In the genomic region with DNA sequence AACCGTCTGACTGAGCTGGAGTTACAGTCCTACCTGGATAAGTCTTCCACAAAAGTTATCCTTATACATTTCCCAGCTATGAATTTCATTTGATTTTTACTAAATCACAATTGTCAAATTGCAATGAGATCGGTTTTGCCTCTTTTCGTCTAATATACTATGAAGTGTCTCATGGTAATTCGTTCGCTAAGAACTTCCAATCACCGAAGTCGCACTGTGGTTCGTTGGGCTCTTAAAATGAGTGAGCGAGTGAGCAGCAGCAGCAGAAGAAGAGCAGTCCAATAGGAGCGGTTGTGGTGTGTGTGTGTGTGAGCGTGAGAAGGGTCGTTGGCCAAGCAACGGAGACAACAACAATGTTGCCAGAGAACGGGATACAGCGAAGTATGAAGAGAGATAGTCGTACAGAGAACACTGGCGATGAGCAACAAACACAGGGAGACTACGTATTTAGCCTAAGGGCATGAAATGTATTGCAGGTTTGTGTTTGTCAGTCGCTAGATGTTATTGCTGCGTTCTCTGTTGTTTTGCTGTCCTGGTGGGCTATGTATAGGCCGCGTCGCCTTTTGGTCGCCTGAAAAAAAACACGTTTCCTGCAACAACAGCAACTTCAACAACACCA, we compare ENCODE assay signal across 1 fruit fly cellular context.
TF ChIP-seq lines count a peak whose summit lies in the region.

No protein-coding gene starts in this region.

TF ChIP-seq in whole organism, embryonic, 481 proteins besides CTCF, POLR2A, EP300 and RAD21 (continued from another document and continues in another):
- TF ChIP-seq sd (tag; optimal IDR thresholded peaks at IDR 0.05; lab: Kevin White, UChicago) = peak; percentile 67
- TF ChIP-seq CG12299 (tag; optimal IDR thresholded peaks at IDR 0.05; lab: Kevin White, UChicago) = peak; percentile 86
- peak; percentile 81 for TF ChIP-seq CG11723 (GFP tag; optimal IDR thresholded peaks at IDR 0.05; lab: Kevin White, UChicago)
- peak; percentile 95 for TF ChIP-seq vvl (GFP tag; IDR thresholded peaks at IDR 0.05; lab: Robert Waterston, UW)
- TF ChIP-seq CG17802 (tag; optimal IDR thresholded peaks at IDR 0.05; lab: Kevin White, UChicago) = peak; percentile 79
- peak; percentile 65 for TF ChIP-seq Adf1 (GFP tag; IDR thresholded peaks at IDR 0.05; lab: Robert Waterston, UW)
- TF ChIP-seq CG6813 (GFP tag; optimal IDR thresholded peaks at IDR 0.05; lab: Kevin White, UChicago) = peak; percentile 94
- TF ChIP-seq sc (optimal IDR thresholded peaks at IDR 0.05; lab: Kevin White, UChicago) = no peak
- peak; percentile 82 for TF ChIP-seq sc (GFP tag; optimal IDR thresholded peaks at IDR 0.05; lab: Kevin White, UChicago)
- TF ChIP-seq onecut (GFP tag; IDR thresholded peaks at IDR 0.05; lab: Robert Waterston, UW) = peak; percentile 83
- TF ChIP-seq Oaz (GFP tag; IDR thresholded peaks at IDR 0.05; lab: Robert Waterston, UW) = peak; percentile 73
- TF ChIP-seq CG7745 (tag; optimal IDR thresholded peaks at IDR 0.05; lab: Kevin White, UChicago) = peak; percentile 69
- TF ChIP-seq lov (optimal IDR thresholded peaks at IDR 0.05; lab: Kevin White, UChicago) = no peak
- TF ChIP-seq lov (GFP tag; IDR thresholded peaks at IDR 0.05; lab: Robert Waterston, UW) = peak; percentile 86
- TF ChIP-seq Ravus (GFP tag; IDR thresholded peaks at IDR 0.05; lab: Robert Waterston, UW) = peak; percentile 74
- TF ChIP-seq gcm (GFP tag; optimal IDR thresholded peaks at IDR 0.05; lab: Kevin White, UChicago) = peak; percentile 90
- peak; percentile 93 for TF ChIP-seq Chrac-16 (GFP tag; optimal IDR thresholded peaks at IDR 0.05; lab: Kevin White, UChicago)
- TF ChIP-seq Dfd (GFP tag; optimal IDR thresholded peaks at IDR 0.05; lab: Kevin White, UChicago) = no peak
- peak; percentile 76 for TF ChIP-seq cg (GFP tag; optimal IDR thresholded peaks at IDR 0.05; lab: Kevin White, UChicago)
- peak; percentile 94 for TF ChIP-seq dysf (GFP tag; IDR thresholded peaks at IDR 0.05; lab: Robert Waterston, UW)
- peak; percentile 84; the same call in 1 of the 3 replicates for TF ChIP-seq CG3726 (GFP tag; IDR thresholded peaks at IDR 0.05; lab: Robert Waterston, UW)
- peak; percentile 94 for TF ChIP-seq Drgx (GFP tag; IDR thresholded peaks at IDR 0.05; lab: Robert Waterston, UW)
- TF ChIP-seq disco-r (GFP tag; optimal IDR thresholded peaks at IDR 0.05; lab: Kevin White, UChicago) = peak; percentile 86
- TF ChIP-seq pfk (GFP tag; optimal IDR thresholded peaks at IDR 0.05; lab: Kevin White, UChicago) = peak; percentile 32
- TF ChIP-seq dati (GFP tag; IDR thresholded peaks at IDR 0.05; lab: Robert Waterston, UW) = peak; percentile 85
- TF ChIP-seq ftz-f1 (GFP tag; optimal IDR thresholded peaks at IDR 0.05; lab: Kevin White, UChicago) = peak; percentile 41
- TF ChIP-seq CG7963 (GFP tag; IDR thresholded peaks at IDR 0.05; lab: Robert Waterston, UW; ENCODE audit: partially characterized antibody) = no peak
- TF ChIP-seq CG8944 (GFP tag; optimal IDR thresholded peaks at IDR 0.05; lab: Kevin White, UChicago) = peak; percentile 90
- peak; percentile 91 for TF ChIP-seq CG14014 (GFP tag; IDR thresholded peaks at IDR 0.05; lab: Robert Waterston, UW)
- peak; percentile 94 for TF ChIP-seq ind (GFP tag; optimal IDR thresholded peaks at IDR 0.05; lab: Kevin White, UChicago)
- peak; percentile 88 for TF ChIP-seq CG14667 (GFP tag; IDR thresholded peaks at IDR 0.05; lab: Robert Waterston, UW)
- TF ChIP-seq CG4820 (GFP tag; optimal IDR thresholded peaks at IDR 0.05; lab: Kevin White, UChicago) = peak; percentile 87
- TF ChIP-seq CG17829 (tag; optimal IDR thresholded peaks at IDR 0.05; lab: Kevin White, UChicago) = peak; percentile 93
- TF ChIP-seq Doc2 (GFP tag; IDR thresholded peaks at IDR 0.05; lab: Robert Waterston, UW) = 0 out of 2 replicates have a peak, but pooled peaks have one; percentile 9
- TF ChIP-seq CG2129 (GFP tag; IDR thresholded peaks at IDR 0.05; lab: Robert Waterston, UW; ENCODE audit: partially characterized antibody) = no peak
- peak; percentile 91 for TF ChIP-seq CG11695 (GFP tag; IDR thresholded peaks at IDR 0.05; lab: Robert Waterston, UW)
- TF ChIP-seq CG7786 (GFP tag; optimal IDR thresholded peaks at IDR 0.05; lab: Kevin White, UChicago) = peak; percentile 95
- peak; percentile 83 for TF ChIP-seq tap (tag; optimal IDR thresholded peaks at IDR 0.05; lab: Kevin White, UChicago)
- peak; percentile 81 for TF ChIP-seq eyg (GFP tag; optimal IDR thresholded peaks at IDR 0.05; lab: Kevin White, UChicago)
- TF ChIP-seq CG4707 (GFP tag; optimal IDR thresholded peaks at IDR 0.05; lab: Kevin White, UChicago) = peak; percentile 87
- peak; percentile 76 for TF ChIP-seq ase (GFP tag; IDR thresholded peaks at IDR 0.05; lab: Robert Waterston, UW)
- TF ChIP-seq oc (tag; optimal IDR thresholded peaks at IDR 0.05; lab: Kevin White, UChicago) = peak; percentile 92
- peak; percentile 74 for TF ChIP-seq mirr (GFP tag; optimal IDR thresholded peaks at IDR 0.05; lab: Kevin White, UChicago)
- peak; percentile 87 for TF ChIP-seq Ssrp (tag; optimal IDR thresholded peaks at IDR 0.05; lab: Kevin White, UChicago)
- TF ChIP-seq CG7556 (GFP tag; optimal IDR thresholded peaks at IDR 0.05; lab: Kevin White, UChicago) = peak; percentile 94
- peak; percentile 93 for TF ChIP-seq CG12391 (tag; optimal IDR thresholded peaks at IDR 0.05; lab: Kevin White, UChicago)
- TF ChIP-seq sqz (GFP tag; optimal IDR thresholded peaks at IDR 0.05; lab: Kevin White, UChicago) = peak; percentile 47
- TF ChIP-seq CG15696 (tag; optimal IDR thresholded peaks at IDR 0.05; lab: Kevin White, UChicago) = peak; percentile 81
- TF ChIP-seq CG4617 (GFP tag; optimal IDR thresholded peaks at IDR 0.05; lab: Kevin White, UChicago; ENCODE audit: borderline replicate concordance) = peak; percentile 78
- TF ChIP-seq Sry-β (GFP tag; optimal IDR thresholded peaks at IDR 0.05; lab: Kevin White, UChicago) = peak; percentile 41
- TF ChIP-seq CG15011 (GFP tag; optimal IDR thresholded peaks at IDR 0.05; lab: Kevin White, UChicago) = peak; percentile 76
- peak; percentile 83 for TF ChIP-seq luna (GFP tag; optimal IDR thresholded peaks at IDR 0.05; lab: Kevin White, UChicago)
- peak; percentile 85 for TF ChIP-seq CG3847 (GFP tag; IDR thresholded peaks at IDR 0.05; lab: Robert Waterston, UW)
- TF ChIP-seq CG3065 (GFP tag; optimal IDR thresholded peaks at IDR 0.05; lab: Kevin White, UChicago) = peak; percentile 63
- TF ChIP-seq dm (GFP tag; optimal IDR thresholded peaks at IDR 0.05; lab: Kevin White, UChicago) = peak; percentile 84
- TF ChIP-seq CG1024 (GFP tag; IDR thresholded peaks at IDR 0.05; lab: Robert Waterston, UW) = peak; percentile 72
- no peak; the same call in 1 of the 2 replicates for TF ChIP-seq bowl (GFP tag; IDR thresholded peaks at IDR 0.05; lab: Robert Waterston, UW)
- peak; percentile 65; the same call in 1 of the 2 replicates for TF ChIP-seq CG11085 (GFP tag; IDR thresholded peaks at IDR 0.05; lab: Robert Waterston, UW)
- peak; percentile 52 for TF ChIP-seq CG15073 (GFP tag; optimal IDR thresholded peaks at IDR 0.05; lab: Kevin White, UChicago)
- TF ChIP-seq fd102C (GFP tag; optimal IDR thresholded peaks at IDR 0.05; lab: Kevin White, UChicago) = peak; percentile 69
- TF ChIP-seq CG18262 (tag; optimal IDR thresholded peaks at IDR 0.05; lab: Kevin White, UChicago) = peak; percentile 92
- peak; percentile 75; the same call in 2 of the 3 replicates for TF ChIP-seq C15 (GFP tag; IDR thresholded peaks at IDR 0.05; lab: Robert Waterston, UW)
- TF ChIP-seq tna (GFP tag; IDR thresholded peaks at IDR 0.05; lab: Robert Waterston, UW; ENCODE audit: partially characterized antibody) = no peak
- peak; percentile 70 for TF ChIP-seq CG5180 (GFP tag; optimal IDR thresholded peaks at IDR 0.05; lab: Kevin White, UChicago)
- TF ChIP-seq CG3995 (GFP tag; optimal IDR thresholded peaks at IDR 0.05; lab: Kevin White, UChicago) = peak; percentile 76
- peak; percentile 86 for TF ChIP-seq CG1792 (GFP tag; optimal IDR thresholded peaks at IDR 0.05; lab: Kevin White, UChicago)
- TF ChIP-seq CG32532 (GFP tag; IDR thresholded peaks at IDR 0.05; lab: Robert Waterston, UW) = peak; percentile 89
- peak; percentile 90 for TF ChIP-seq Nf-YC (tag; optimal IDR thresholded peaks at IDR 0.05; lab: Kevin White, UChicago)
- peak; percentile 85 for TF ChIP-seq CG4730 (GFP tag; IDR thresholded peaks at IDR 0.05; lab: Robert Waterston, UW)
- peak; percentile 94 for TF ChIP-seq CG17328 (GFP tag; IDR thresholded peaks at IDR 0.05; lab: Robert Waterston, UW)
- peak; percentile 94 for TF ChIP-seq gem (tag; optimal IDR thresholded peaks at IDR 0.05; lab: Kevin White, UChicago)
- TF ChIP-seq CG12744 (GFP tag; optimal IDR thresholded peaks at IDR 0.05; lab: Kevin White, UChicago) = peak; percentile 76
- peak; percentile 87 for TF ChIP-seq CG5245 (GFP tag; optimal IDR thresholded peaks at IDR 0.05; lab: Kevin White, UChicago)
- TF ChIP-seq ranshi (GFP tag; IDR thresholded peaks at IDR 0.05; lab: Robert Waterston, UW) = peak; percentile 90
- peak; percentile 24 for TF ChIP-seq bigmax (GFP tag; optimal IDR thresholded peaks at IDR 0.05; lab: Kevin White, UChicago)
- peak; percentile 75 for TF ChIP-seq sug (tag; optimal IDR thresholded peaks at IDR 0.05; lab: Kevin White, UChicago)
- TF ChIP-seq D19A (tag; optimal IDR thresholded peaks at IDR 0.05; lab: Kevin White, UChicago) = peak; percentile 84
- TF ChIP-seq CG3163 (GFP tag; optimal IDR thresholded peaks at IDR 0.05; lab: Kevin White, UChicago) = peak; percentile 86
- peak; percentile 84 for TF ChIP-seq CG1647 (GFP tag; optimal IDR thresholded peaks at IDR 0.05; lab: Kevin White, UChicago)
- TF ChIP-seq CG13287 (GFP tag; IDR thresholded peaks at IDR 0.05; lab: Robert Waterston, UW; ENCODE audit: partially characterized antibody) = no peak
- TF ChIP-seq grau (tag; optimal IDR thresholded peaks at IDR 0.05; lab: Kevin White, UChicago) = peak; percentile 100
- peak; percentile 87 for TF ChIP-seq Dbx (GFP tag; IDR thresholded peaks at IDR 0.05; lab: Robert Waterston, UW)
- peak; percentile 82 for TF ChIP-seq CG9876 (GFP tag; optimal IDR thresholded peaks at IDR 0.05; lab: Kevin White, UChicago)
- TF ChIP-seq CG1603 (tag; optimal IDR thresholded peaks at IDR 0.05; lab: Kevin White, UChicago) = peak; percentile 96
- TF ChIP-seq Ets97D (GFP tag; optimal IDR thresholded peaks at IDR 0.05; lab: Kevin White, UChicago) = peak; percentile 72
- TF ChIP-seq caup (GFP tag; optimal IDR thresholded peaks at IDR 0.05; lab: Kevin White, UChicago; ENCODE audit: severe bottlenecking) = peak; percentile 90
- TF ChIP-seq CG2678 (tag; optimal IDR thresholded peaks at IDR 0.05; lab: Kevin White, UChicago) = peak; percentile 94
- peak; percentile 73 for TF ChIP-seq rib (GFP tag; IDR thresholded peaks at IDR 0.05; lab: Robert Waterston, UW)
- TF ChIP-seq mam (GFP tag; optimal IDR thresholded peaks at IDR 0.05; lab: Kevin White, UChicago) = peak; percentile 95
- peak; percentile 52; the same call in 1 of the 4 replicates for TF ChIP-seq Dll (GFP tag; IDR thresholded peaks at IDR 0.05; lab: Robert Waterston, UW; ENCODE audit: partially characterized antibody)
- no peak for TF ChIP-seq fru (optimal IDR thresholded peaks at IDR 0.05; lab: Kevin White, UChicago)
- peak; percentile 89 for TF ChIP-seq CG16815 (GFP tag; optimal IDR thresholded peaks at IDR 0.05; lab: Kevin White, UChicago)
- TF ChIP-seq CG11093 (GFP tag; IDR thresholded peaks at IDR 0.05; lab: Robert Waterston, UW) = peak; percentile 82
- TF ChIP-seq ci (GFP tag; IDR thresholded peaks at IDR 0.05; lab: Robert Waterston, UW) = peak; percentile 94
- TF ChIP-seq gt (GFP tag; IDR thresholded peaks at IDR 0.05; lab: Robert Waterston, UW) = peak; percentile 76
- TF ChIP-seq corto (GFP tag; optimal IDR thresholded peaks at IDR 0.05; lab: Kevin White, UChicago) = peak; percentile 97
- no peak for TF ChIP-seq knrl (GFP tag; IDR thresholded peaks at IDR 0.05; lab: Robert Waterston, UW; ENCODE audit: partially characterized antibody)
- TF ChIP-seq D (optimal IDR thresholded peaks at IDR 0.05; lab: Kevin White, UChicago) = no peak
- peak; percentile 79 for TF ChIP-seq D (GFP tag; optimal IDR thresholded peaks at IDR 0.05; lab: Kevin White, UChicago)
- peak; percentile 76 for TF ChIP-seq Taf1 (GFP tag; IDR thresholded peaks at IDR 0.05; lab: Robert Waterston, UW)
- peak; percentile 89 for TF ChIP-seq tx (GFP tag; optimal IDR thresholded peaks at IDR 0.05; lab: Kevin White, UChicago)
- no peak; the same call in 1 of the 2 replicates for TF ChIP-seq Dip2 (GFP tag; IDR thresholded peaks at IDR 0.05; lab: Robert Waterston, UW)
- TF ChIP-seq CG8089 (GFP tag; optimal IDR thresholded peaks at IDR 0.05; lab: Kevin White, UChicago) = peak; percentile 92
- TF ChIP-seq yki (optimal IDR thresholded peaks at IDR 0.05; lab: Kevin White, UChicago) = no peak
- TF ChIP-seq NC2α (GFP tag; optimal IDR thresholded peaks at IDR 0.05; lab: Kevin White, UChicago) = peak; percentile 81
- no peak for TF ChIP-seq HLHmδ (GFP tag; optimal IDR thresholded peaks at IDR 0.05; lab: Kevin White, UChicago)
- TF ChIP-seq otp (GFP tag; IDR thresholded peaks at IDR 0.05; lab: Robert Waterston, UW) = peak; percentile 91
- no peak for TF ChIP-seq HLH4C (GFP tag; IDR thresholded peaks at IDR 0.05; lab: Robert Waterston, UW; ENCODE audit: partially characterized antibody)
- peak; percentile 92 for TF ChIP-seq H2.0 (GFP tag; IDR thresholded peaks at IDR 0.05; lab: Robert Waterston, UW)
- TF ChIP-seq kni (GFP tag; optimal IDR thresholded peaks at IDR 0.05; lab: Kevin White, UChicago) = peak; percentile 81
- TF ChIP-seq kay (GFP tag; optimal IDR thresholded peaks at IDR 0.05; lab: Kevin White, UChicago) = peak; percentile 87
- TF ChIP-seq chn (GFP tag; optimal IDR thresholded peaks at IDR 0.05; lab: Kevin White, UChicago) = peak; percentile 94
- TF ChIP-seq Stat92E (GFP tag; optimal IDR thresholded peaks at IDR 0.05; lab: Kevin White, UChicago) = peak in 1 of 3 experiments; percentile 87
- no peak for TF ChIP-seq Sin3A (optimal IDR thresholded peaks at IDR 0.05; lab: Kevin White, UChicago)
- peak; percentile 92 for TF ChIP-seq CG12155 (GFP tag; optimal IDR thresholded peaks at IDR 0.05; lab: Kevin White, UChicago)
- peak; percentile 89 for TF ChIP-seq repo (GFP tag; optimal IDR thresholded peaks at IDR 0.05; lab: Kevin White, UChicago)
- TF ChIP-seq cwo (GFP tag; optimal IDR thresholded peaks at IDR 0.05; lab: Kevin White, UChicago) = peak; percentile 88
- peak; percentile 86 for TF ChIP-seq CG34422 (GFP tag; IDR thresholded peaks at IDR 0.05; lab: Robert Waterston, UW)
- TF ChIP-seq Atf6 (GFP tag; IDR thresholded peaks at IDR 0.05; lab: Robert Waterston, UW) = peak; percentile 91
- no peak for TF ChIP-seq BEAF-32 (GFP tag; optimal IDR thresholded peaks at IDR 0.05; lab: Kevin White, UChicago)
- peak; percentile 52 for TF ChIP-seq Sry-δ (GFP tag; optimal IDR thresholded peaks at IDR 0.05; lab: Kevin White, UChicago)
- peak; percentile 10 to 36 for TF ChIP-seq tll (GFP tag; optimal IDR thresholded peaks at IDR 0.05; lab: Kevin White, UChicago)
